Worm (Caenorhabditis elegans) whole organism, L1 larva: ENCODE data around the gene C27A2.8.

Experiments
- C04F5.9 ChIP-seq: sonication (generic microtip); optimal IDR thresholded peaks from 2 replicates; lab custom pipeline; 2016; ENCODE audit warnings: missing genetic modification characterization, missing compliant biosample characterization
- C34B4.2 ChIP-seq: sonication (generic microtip); optimal IDR thresholded peaks from 2 replicates; lab custom pipeline; 2017; ENCODE audit warnings: mild to moderate bottlenecking, missing genetic modification characterization, missing compliant biosample characterization
- F16B12.6 ChIP-seq: fragments of 150-350 bp; optimal IDR thresholded peaks from 2 replicates; lab custom pipeline; 2014; ENCODE audit warnings: missing biosample characterization, missing genetic modification characterization
- ama-1 ChIP-seq: fragments of 150-350 bp; optimal IDR thresholded peaks from 2 replicates; lab custom pipeline; 2014
- blmp-1 ChIP-seq: fragments of 150-350 bp; optimal IDR thresholded peaks from 2 replicates; lab custom pipeline; 2014; ENCODE audit warnings: missing biosample characterization, missing genetic modification characterization
- ceh-63 ChIP-seq: fragments of 200-800 bp; sonication (Bioruptor generic); optimal IDR thresholded peaks from 2 replicates; lab custom pipeline; 2018; ENCODE audit warnings: mild to moderate bottlenecking, missing genetic modification characterization, missing compliant biosample characterization
- ceh-82 ChIP-seq, 3 experiments: fragments of 150-350 bp in 1 of 3; sonication (generic microtip) in 2 of 3; optimal IDR thresholded peaks; 2 replicates each; lab custom pipeline; 2014 to 2017; ENCODE audit warnings: missing biosample characterization in 3 of 3, missing genetic modification characterization in 3 of 3
- ceh-88 ChIP-seq: fragments of 200-800 bp; sonication (Bioruptor generic); IDR thresholded peaks from 2 replicates; pipeline ENCODE4 v1.3.6; 2022; ENCODE audit warnings: missing genetic modification characterization, missing compliant biosample characterization
- dpl-1 ChIP-seq, 3 experiments: fragments of 150-350 bp in 2 of 3; sonication (generic microtip) in 1 of 3; optimal IDR thresholded peaks; 2 replicates each; lab custom pipeline; 2014 to 2017; ENCODE audit warnings: missing biosample characterization in 3 of 3, missing genetic modification characterization in 3 of 3, missing genetic modification reagents in 3 of 3
- egl-13 ChIP-seq: sonication (generic microtip); optimal IDR thresholded peaks from 2 replicates; lab custom pipeline; 2016; ENCODE audit warnings: missing genotype, missing genetic modification reagents, missing genetic modification characterization, missing compliant biosample characterization
- egl-27 ChIP-seq, 2 experiments: fragments of 150-350 bp in 1 of 2; sonication (generic microtip); optimal IDR thresholded peaks; 3 replicates each; lab custom pipeline; 2017 to 2018; ENCODE audit warnings: missing biosample characterization in 2 of 2, missing genetic modification characterization in 2 of 2, missing genetic modification reagents in 2 of 2
- elt-2 ChIP-seq: sonication (generic microtip); optimal IDR thresholded peaks from 2 replicates; lab custom pipeline; 2016; ENCODE audit warnings: missing genetic modification characterization, mild to moderate bottlenecking, inconsistent platforms, missing compliant biosample characterization, missing genetic modification reagents
- ets-5 ChIP-seq: fragments of 200-800 bp; sonication (Bioruptor generic); IDR thresholded peaks from 2 replicates; pipeline ENCODE4 v1.3.6; 2022; ENCODE audit warnings: missing genetic modification characterization, missing compliant biosample characterization
- fkh-4 ChIP-seq: sonication (generic microtip); optimal IDR thresholded peaks from 2 replicates; lab custom pipeline; 2016; ENCODE audit warnings: missing compliant biosample characterization, missing genetic modification characterization, borderline replicate concordance
- fkh-8 ChIP-seq: sonication (generic microtip); optimal IDR thresholded peaks from 2 replicates; lab custom pipeline; 2016; ENCODE audit warnings: mild to moderate bottlenecking, missing genetic modification characterization, missing compliant biosample characterization
- fos-1 ChIP-seq: fragments of 150-350 bp; optimal IDR thresholded peaks from 2 replicates; lab custom pipeline; 2014; ENCODE audit warnings: missing biosample characterization, missing genetic modification characterization
- grh-1 ChIP-seq: fragments of 200-800 bp; sonication (Bioruptor generic); IDR thresholded peaks from 2 replicates; pipeline ENCODE4 v1.3.6; 2022; ENCODE audit warnings: missing genetic modification reagents, missing genetic modification characterization, missing compliant biosample characterization
- hlh-17 ChIP-seq: fragments of 200-800 bp; sonication (Bioruptor generic); optimal IDR thresholded peaks from 2 replicates; lab custom pipeline; 2018; ENCODE audit warnings: missing genetic modification characterization, mild to moderate bottlenecking, missing compliant biosample characterization, moderate library complexity, borderline replicate concordance
- irx-1 ChIP-seq: sonication (generic microtip); optimal IDR thresholded peaks from 2 replicates; lab custom pipeline; 2016; ENCODE audit warnings: missing genetic modification characterization, missing compliant biosample characterization
- isw-1 ChIP-seq: fragments of 200-800 bp; sonication (Bioruptor generic); IDR thresholded peaks from 2 replicates; pipeline ENCODE4 v1.3.6; 2022; ENCODE audit warnings: missing genetic modification characterization, missing compliant biosample characterization
- jun-1 ChIP-seq: fragments of 150-350 bp; optimal IDR thresholded peaks from 2 replicates; lab custom pipeline; 2014; ENCODE audit warnings: missing biosample characterization, missing genetic modification reagents, missing genetic modification characterization
- lin-13 ChIP-seq: fragments of 150-350 bp; optimal IDR thresholded peaks from 2 replicates; lab custom pipeline; 2014; ENCODE audit warnings: missing biosample characterization, missing genetic modification reagents, missing genetic modification characterization
- lin-14 ChIP-seq: fragments of 200-800 bp; sonication (Bioruptor generic); optimal IDR thresholded peaks from 2 replicates; lab custom pipeline; 2018; ENCODE audit warnings: mild to moderate bottlenecking, missing genetic modification characterization, moderate library complexity, missing compliant biosample characterization
- lin-35 ChIP-seq, 2 experiments: fragments of 150-350 bp; optimal IDR thresholded peaks; 2 replicates each; lab custom pipeline; 2014; ENCODE audit warnings: missing biosample characterization in 2 of 2, missing genetic modification characterization in 2 of 2, missing genetic modification reagents in 2 of 2
- lin-39 ChIP-seq: fragments of 150-350 bp; optimal IDR thresholded peaks from 2 replicates; lab custom pipeline; 2014; ENCODE audit warnings: missing biosample characterization, missing genetic modification reagents, missing genetic modification characterization
- lir-3 ChIP-seq: sonication (generic microtip); optimal IDR thresholded peaks from 2 replicates; lab custom pipeline; 2016; ENCODE audit warnings: mild to moderate bottlenecking, missing genetic modification characterization, moderate library complexity, missing compliant biosample characterization; ENCODE audit not compliant: poor library complexity
- lsy-2 ChIP-seq, 2 experiments: fragments of 150-350 bp; optimal IDR thresholded peaks; 2 replicates each; lab custom pipeline; 2014; ENCODE audit warnings: missing biosample characterization in 2 of 2, missing genetic modification characterization in 2 of 2
- mab-9 ChIP-seq: fragments of 200-800 bp; sonication (Bioruptor generic); IDR thresholded peaks from 2 replicates; pipeline ENCODE4 v1.3.6; 2022; ENCODE audit warnings: missing genetic modification reagents, missing genetic modification characterization, missing compliant biosample characterization
- mdl-1 ChIP-seq, 2 experiments: fragments of 150-350 bp; optimal IDR thresholded peaks; 2 replicates each; lab custom pipeline; 2014 to 2017; ENCODE audit warnings: missing biosample characterization in 2 of 2, missing genetic modification characterization in 2 of 2, inconsistent platforms in 1 of 2
- mef-2 ChIP-seq: fragments of 150-350 bp; optimal IDR thresholded peaks from 2 replicates; lab custom pipeline; 2014; ENCODE audit warnings: missing biosample characterization, missing genetic modification characterization
- mep-1 ChIP-seq: fragments of 150-350 bp; optimal IDR thresholded peaks from 2 replicates; lab custom pipeline; 2014; ENCODE audit warnings: missing biosample characterization, missing genetic modification characterization
- nhr-11 ChIP-seq: fragments of 150-350 bp; optimal IDR thresholded peaks from 2 replicates; lab custom pipeline; 2014; ENCODE audit warnings: missing biosample characterization, missing genetic modification characterization
- nhr-20 ChIP-seq: sonication (generic microtip); optimal IDR thresholded peaks from 2 replicates; lab custom pipeline; 2016; ENCODE audit warnings: mild to moderate bottlenecking, missing genetic modification characterization, missing compliant biosample characterization
- nhr-28 ChIP-seq: fragments of 150-350 bp; optimal IDR thresholded peaks from 2 replicates; lab custom pipeline; 2014; ENCODE audit warnings: missing biosample characterization, missing genetic modification characterization
- nhr-47 ChIP-seq: sonication (generic microtip); optimal IDR thresholded peaks from 2 replicates; lab custom pipeline; 2016; ENCODE audit warnings: mild to moderate bottlenecking, missing genetic modification characterization, moderate library complexity, missing compliant biosample characterization
- nhr-76 ChIP-seq: sonication (generic microtip); optimal IDR thresholded peaks from 2 replicates; lab custom pipeline; 2017; ENCODE audit warnings: missing biosample characterization, missing genetic modification characterization
- pax-3 ChIP-seq: fragments of 200-800 bp; sonication (Bioruptor generic); optimal IDR thresholded peaks from 2 replicates; lab custom pipeline; 2018; ENCODE audit warnings: mild to moderate bottlenecking, missing genetic modification characterization, moderate library complexity, missing compliant biosample characterization
- pqm-1 ChIP-seq: sonication (generic microtip); optimal IDR thresholded peaks from 3 replicates; lab custom pipeline; 2017; ENCODE audit warnings: missing biosample characterization, missing genetic modification characterization
- rnt-1 ChIP-seq: sonication (generic microtip); optimal IDR thresholded peaks from 2 replicates; lab custom pipeline; 2016; ENCODE audit warnings: mild to moderate bottlenecking, missing genetic modification characterization, moderate library complexity, missing compliant biosample characterization
- snu-23 ChIP-seq: sonication (generic microtip); optimal IDR thresholded peaks from 2 replicates; lab custom pipeline; 2016; ENCODE audit warnings: missing genetic modification characterization, missing compliant biosample characterization
- sox-4 ChIP-seq: sonication (generic microtip); optimal IDR thresholded peaks from 2 replicates; lab custom pipeline; 2016; ENCODE audit warnings: missing genetic modification characterization, missing compliant biosample characterization
- swsn-7 ChIP-seq: sonication (generic microtip); optimal IDR thresholded peaks from 2 replicates; lab custom pipeline; 2016; ENCODE audit warnings: missing genetic modification characterization, missing compliant biosample characterization
- tbx-2 ChIP-seq: sonication (generic microtip); optimal IDR thresholded peaks from 2 replicates; lab custom pipeline; 2016; ENCODE audit warnings: missing genetic modification characterization, missing compliant biosample characterization
- tlp-1 ChIP-seq: fragments of 150-350 bp; optimal IDR thresholded peaks from 2 replicates; lab custom pipeline; 2014; ENCODE audit warnings: missing biosample characterization, missing genetic modification characterization
- unc-130 ChIP-seq: fragments of 150-350 bp; optimal IDR thresholded peaks from 2 replicates; lab custom pipeline; 2017; ENCODE audit warnings: missing biosample characterization, missing genetic modification characterization, inconsistent platforms
- unc-62 ChIP-seq: fragments of 150-350 bp; optimal IDR thresholded peaks from 2 replicates; lab custom pipeline; 2014; ENCODE audit warnings: missing biosample characterization, missing genetic modification reagents, missing genetic modification characterization
- unc-86 ChIP-seq: sonication (generic microtip); optimal IDR thresholded peaks from 2 replicates; lab custom pipeline; 2016; ENCODE audit warnings: missing genetic modification characterization, missing compliant biosample characterization
- unc-98 ChIP-seq: fragments of 200-800 bp; sonication (Bioruptor generic); IDR thresholded peaks from 2 replicates; pipeline ENCODE4 v1.3.6; 2022; ENCODE audit warnings: missing genetic modification characterization, missing compliant biosample characterization
- vab-15 ChIP-seq: sonication (generic microtip); optimal IDR thresholded peaks from 2 replicates; lab custom pipeline; 2017; ENCODE audit warnings: missing genotype, mild to moderate bottlenecking, missing genetic modification characterization, missing compliant biosample characterization
- xbp-1 ChIP-seq: sonication (generic microtip); optimal IDR thresholded peaks from 2 replicates; lab custom pipeline; 2016; ENCODE audit warnings: missing genetic modification characterization, missing compliant biosample characterization
- zag-1 ChIP-seq: fragments of 150-350 bp; optimal IDR thresholded peaks from 2 replicates; lab custom pipeline; 2014; ENCODE audit warnings: missing biosample characterization, missing genetic modification characterization
- ztf-11 ChIP-seq, 2 experiments: sonication (generic microtip); optimal IDR thresholded peaks; 2 replicates each; lab custom pipeline; 2016 to 2017; ENCODE audit warnings: missing genetic modification characterization in 2 of 2, missing biosample characterization in 1 of 2, missing compliant biosample characterization in 1 of 2
- ztf-4 ChIP-seq: fragments of 150-350 bp; optimal IDR thresholded peaks from 2 replicates; lab custom pipeline; 2014; ENCODE audit warnings: missing biosample characterization, missing genetic modification characterization

Gene C27A2.8

DNA sequence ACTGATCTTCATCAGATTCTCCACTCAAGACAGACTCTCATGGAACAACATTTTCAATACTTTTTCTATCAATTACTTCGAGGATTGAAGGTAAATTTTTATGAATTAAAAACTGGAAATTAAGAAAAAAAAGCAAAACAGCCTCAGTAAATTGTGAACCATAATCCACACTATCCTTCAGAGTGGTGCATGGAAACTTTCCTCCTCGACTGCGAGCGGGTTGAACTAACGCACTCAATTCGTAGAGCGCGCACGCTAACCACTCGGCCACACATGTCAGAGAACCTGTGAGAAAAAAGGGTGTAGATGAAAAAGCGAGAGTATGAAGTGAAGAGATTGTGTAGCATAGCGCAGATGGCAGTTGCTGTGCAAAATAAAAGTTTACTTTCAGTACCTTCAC lies 37.2 kb upstream of the C27A2.8 start:
- no peak for TF ChIP-seq isw-1 (GFP tag; lab: Robert Waterston, UW)
- TF ChIP-seq swsn-7 (tag; lab: Kevin White, UChicago) = peak; percentile 63
- TF ChIP-seq nhr-28 (tag; lab: Kevin White, UChicago) = no peak
- no peak for TF ChIP-seq egl-13 (tag; lab: Kevin White, UChicago)
- peak; percentile 72 for TF ChIP-seq nhr-20 (tag; lab: Kevin White, UChicago)
- TF ChIP-seq fos-1 (tag; lab: Kevin White, UChicago) = peak; percentile 76
- TF ChIP-seq dpl-1 (GFP tag; optimal IDR thresholded peaks at IDR 0.05; lab: Kevin White, UChicago) = peak in 2 of 3 experiments; percentile 57 to 68
- peak; percentile 79 for TF ChIP-seq elt-2 (tag; lab: Kevin White, UChicago)
- no peak for TF ChIP-seq C04F5.9 (tag; lab: Kevin White, UChicago)
- peak; percentile 5 for TF ChIP-seq irx-1 (tag; lab: Kevin White, UChicago)
- peak; percentile 76 for TF ChIP-seq snu-23 (GFP tag; lab: Kevin White, UChicago)
- peak; percentile 8 for TF ChIP-seq sox-4 (tag; lab: Kevin White, UChicago)
- peak; percentile 29 for TF ChIP-seq blmp-1
- TF ChIP-seq mdl-1 (tag; optimal IDR thresholded peaks at IDR 0.05; lab: Kevin White, UChicago) = peak in 1 of 2 experiments; percentile 66
- no peak for TF ChIP-seq ets-5 (GFP tag; lab: Robert Waterston, UW)
- no peak for TF ChIP-seq hlh-17 (GFP tag; lab: Kevin White, UChicago)
- TF ChIP-seq ama-1 = peak; percentile 60
- peak in 1 of 2 experiments; percentile 31 for TF ChIP-seq egl-27 (tag; optimal IDR thresholded peaks at IDR 0.05; lab: Kevin White, UChicago)
- TF ChIP-seq lin-13 = no peak
- TF ChIP-seq F16B12.6 = peak; percentile 31
- peak; percentile 55 for TF ChIP-seq tbx-2 (tag; lab: Kevin White, UChicago)
- peak; percentile 59 for TF ChIP-seq lir-3 (tag; lab: Kevin White, UChicago)
- TF ChIP-seq jun-1 (tag; lab: Kevin White, UChicago) = peak; percentile 38
- TF ChIP-seq nhr-11 (tag; lab: Kevin White, UChicago) = no peak
- TF ChIP-seq mef-2 (tag; lab: Kevin White, UChicago) = no peak
- TF ChIP-seq ceh-63 = no peak
- TF ChIP-seq pqm-1 (tag; lab: Kevin White, UChicago) = no peak
- TF ChIP-seq C34B4.2 = no peak
- no peak for TF ChIP-seq unc-62 (GFP tag; lab: Kevin White, UChicago)
- no peak for TF ChIP-seq lin-39 (tag; lab: Kevin White, UChicago)
- TF ChIP-seq mep-1 (tag; lab: Kevin White, UChicago) = peak; percentile 78
- peak; percentile 60 to 82 for TF ChIP-seq lin-35 (GFP tag; optimal IDR thresholded peaks at IDR 0.05; lab: Kevin White, UChicago)
- TF ChIP-seq rnt-1 = peak; percentile 70
- peak; percentile 66 to 83 for TF ChIP-seq lsy-2 (tag; optimal IDR thresholded peaks at IDR 0.05; lab: Kevin White, UChicago)
- peak; percentile 36 for TF ChIP-seq unc-130
- TF ChIP-seq zag-1 (tag; lab: Kevin White, UChicago) = no peak
- peak; percentile 58 for TF ChIP-seq xbp-1 (tag; lab: Kevin White, UChicago)
- TF ChIP-seq fkh-8 (tag; lab: Kevin White, UChicago) = peak; percentile 68
- TF ChIP-seq vab-15 (tag; lab: Kevin White, UChicago) = peak; percentile 34
- TF ChIP-seq ztf-11 (tag; optimal IDR thresholded peaks at IDR 0.05; lab: Kevin White, UChicago) = peak in 1 of 2 experiments; percentile 32
- TF ChIP-seq nhr-47 = peak; percentile 81
- TF ChIP-seq nhr-76 = no peak
- no peak for TF ChIP-seq grh-1 (GFP tag; lab: Robert Waterston, UW)
- TF ChIP-seq ztf-4 (tag; lab: Kevin White, UChicago) = no peak
- TF ChIP-seq pax-3 (tag; lab: Kevin White, UChicago) = peak; percentile 32
- TF ChIP-seq ceh-88 (GFP tag; lab: Robert Waterston, UW) = peak; percentile 30; the same call in 1 of the 2 replicates
- TF ChIP-seq lin-14 (GFP tag; lab: Kevin White, UChicago) = peak; percentile 60
- no peak for TF ChIP-seq fkh-4
- 0 out of 2 replicates have a peak, but pooled peaks have one; percentile 38 for TF ChIP-seq mab-9 (GFP tag; lab: Robert Waterston, UW)
- peak; percentile 43 to 78 (median 52) for TF ChIP-seq ceh-82 (tag; optimal IDR thresholded peaks at IDR 0.05; lab: Kevin White, UChicago)
- peak; percentile 41 for TF ChIP-seq unc-86 (tag; lab: Kevin White, UChicago)
- TF ChIP-seq unc-98 = no peak
- no peak for TF ChIP-seq tlp-1
